Fruit fly (Drosophila melanogaster) whole organism, adult: Measurements from ENCODE around the gene D12.
A peak's percentile ranks its signal among the peaks of the same experiment; 100 is the strongest.

Source experiments
- CG12768 ChIP-seq: fragments of 200-800 bp; sonication (Bioruptor generic); optimal IDR thresholded peaks from 2 replicates; lab custom pipeline; 2017; ENCODE audit warnings: missing biosample characterization, missing genetic modification characterization, mild to moderate bottlenecking, moderate library complexity, missing genetic modification reagents
- CG1620 ChIP-seq: fragments of 200-800 bp; sonication (Bioruptor generic); optimal IDR thresholded peaks from 2 replicates; lab custom pipeline; 2016; ENCODE audit warnings: missing biosample characterization, missing genetic modification characterization
- CG33017 ChIP-seq: fragments of 200-800 bp; sonication (Bioruptor generic); optimal IDR thresholded peaks from 2 replicates; lab custom pipeline; 2018; ENCODE audit warnings: missing biosample characterization, mild to moderate bottlenecking, missing genetic modification characterization, moderate library complexity
- Hr96 ChIP-seq: fragments of 200-800 bp; sonication (Bioruptor generic); optimal IDR thresholded peaks from 2 replicates; lab custom pipeline; 2016; ENCODE audit warnings: missing biosample characterization, missing genetic modification characterization
- Mnt ChIP-seq: fragments of 200-800 bp; sonication (Bioruptor generic); optimal IDR thresholded peaks from 2 replicates; lab custom pipeline; 2016; ENCODE audit warnings: missing biosample characterization, mild to moderate bottlenecking, missing genetic modification characterization
- bab1 ChIP-seq: fragments of 200-800 bp; sonication (Bioruptor generic); optimal IDR thresholded peaks from 3 replicates; lab custom pipeline; 2019; ENCODE audit warnings: missing biosample characterization, mild to moderate bottlenecking, missing genetic modification characterization, moderate library complexity
- cic ChIP-seq: fragments of 200-800 bp; sonication (Bioruptor generic); optimal IDR thresholded peaks from 2 replicates; lab custom pipeline; 2017; ENCODE audit warnings: missing biosample characterization, mild to moderate bottlenecking, missing genetic modification characterization, moderate library complexity
- cnc ChIP-seq, 2 experiments: fragments of >200 bp; optimal IDR thresholded peaks; 2 replicates each; lab custom pipeline; 2017
- kay ChIP-seq: fragments of 200-800 bp; sonication (Bioruptor generic); peaks from one replicate; lab custom pipeline; 2016; ENCODE audit warnings: missing biosample characterization, missing genetic modification characterization, borderline replicate concordance
- pad ChIP-seq: fragments of 200-800 bp; sonication (Bioruptor generic); optimal IDR thresholded peaks from 3 replicates; lab custom pipeline; 2017; ENCODE audit warnings: missing biosample characterization, missing genetic modification characterization, mild to moderate bottlenecking, moderate library complexity, missing genetic modification reagents
- toe ChIP-seq: fragments of 200-800 bp; sonication (Bioruptor generic); optimal IDR thresholded peaks from 2 replicates; lab custom pipeline; 2016; ENCODE audit warnings: missing biosample characterization, missing genetic modification characterization

dm6 chr2L:8464107-8464582 is 27.0 kb upstream of the D12 start, which contains the start of gene prg:
- peak; percentile 41 for TF ChIP-seq CG1620 (GFP tag; lab: Kevin White, UChicago)
- peak; percentile 67 for TF ChIP-seq CG12768 (GFP tag; lab: Kevin White, UChicago)
- peak; percentile 58 for TF ChIP-seq CG33017 (tag; lab: Kevin White, UChicago)
- peak; percentile 68 for TF ChIP-seq Hr96 (GFP tag; lab: Kevin White, UChicago)
- TF ChIP-seq kay: peak; percentile 93
- peak; percentile 49 for TF ChIP-seq cic
- peak; percentile 37 for TF ChIP-seq pad (GFP tag; lab: Kevin White, UChicago)
- peak; percentile 21 for TF ChIP-seq Mnt (GFP tag; lab: Kevin White, UChicago)
- TF ChIP-seq toe (GFP tag; lab: Kevin White, UChicago): peak; percentile 76
- peak; percentile 75 for TF ChIP-seq bab1 (GFP tag; lab: Kevin White, UChicago)
- TF ChIP-seq cnc (optimal IDR thresholded peaks at IDR 0.05; lab: Kevin White, UChicago): no peak
